Worm (Caenorhabditis elegans) whole organism, mixed stage, embryonic: ENCODE results near the gene F40G9.17.

ENCODE experiments used
- M03D4.4 ChIP-seq: sonication (generic microtip); optimal IDR thresholded peaks from 2 replicates; lab custom pipeline; 2017; ENCODE audit warnings: mild to moderate bottlenecking, missing genetic modification characterization, missing compliant biosample characterization
- bed-3 ChIP-seq: fragments of 200-800 bp; sonication (Bioruptor generic); optimal IDR thresholded peaks from 3 replicates; lab custom pipeline; 2018; ENCODE audit warnings: mild to moderate bottlenecking, missing genetic modification characterization, moderate library complexity, missing compliant biosample characterization
- blmp-1 ChIP-seq: fragments of 150-350 bp; optimal IDR thresholded peaks from 2 replicates; lab custom pipeline; 2014; ENCODE audit warnings: missing biosample characterization, missing genetic modification characterization
- ceh-39 ChIP-seq: fragments of 150-350 bp; optimal IDR thresholded peaks from 2 replicates; lab custom pipeline; 2014; ENCODE audit warnings: missing biosample characterization, missing genetic modification characterization
- ceh-43 ChIP-seq: fragments of 200-800 bp; sonication (Bioruptor generic); optimal IDR thresholded peaks from 2 replicates; lab custom pipeline; 2018; ENCODE audit warnings: mild to moderate bottlenecking, missing genetic modification characterization, moderate library complexity, missing compliant biosample characterization
- ceh-83 ChIP-seq: fragments of 200-800 bp; sonication (Bioruptor generic); optimal IDR thresholded peaks from 2 replicates; lab custom pipeline; 2018; ENCODE audit warnings: mild to moderate bottlenecking, missing genetic modification characterization, missing compliant biosample characterization
- ces-1 ChIP-seq: fragments of 150-350 bp; optimal IDR thresholded peaks from 2 replicates; lab custom pipeline; 2014; ENCODE audit warnings: missing biosample characterization, missing genetic modification reagents, missing genetic modification characterization
- cnd-1 ChIP-seq: fragments of 200-800 bp; sonication (Bioruptor generic); optimal IDR thresholded peaks from 2 replicates; lab custom pipeline; 2018; ENCODE audit warnings: mild to moderate bottlenecking, missing genetic modification characterization, missing compliant biosample characterization
- drap-1 ChIP-seq: fragments of 200-800 bp; sonication (Bioruptor generic); optimal IDR thresholded peaks from 3 replicates; lab custom pipeline; 2018; ENCODE audit warnings: mild to moderate bottlenecking, missing genetic modification characterization, missing compliant biosample characterization
- elt-3 ChIP-seq: fragments of 150-350 bp; optimal IDR thresholded peaks from 2 replicates; lab custom pipeline; 2014; ENCODE audit warnings: missing biosample characterization, missing genetic modification characterization
- flh-1 ChIP-seq: fragments of 200-800 bp; sonication (Bioruptor generic); optimal IDR thresholded peaks from 2 replicates; lab custom pipeline; 2018; ENCODE audit warnings: mild to moderate bottlenecking, missing genetic modification characterization, moderate library complexity, missing compliant biosample characterization
- ham-2 ChIP-seq: fragments of 200-800 bp; sonication (Bioruptor generic); optimal IDR thresholded peaks from 2 replicates; lab custom pipeline; 2018; ENCODE audit warnings: mild to moderate bottlenecking, missing genetic modification characterization, missing compliant biosample characterization
- hlh-1 ChIP-seq: fragments of 150-350 bp; optimal IDR thresholded peaks from 2 replicates; lab custom pipeline; 2014; ENCODE audit warnings: missing biosample characterization, missing genetic modification reagents, missing genetic modification characterization
- lin-13 ChIP-seq: fragments of 150-350 bp; optimal IDR thresholded peaks from 2 replicates; lab custom pipeline; 2014; ENCODE audit warnings: missing biosample characterization, missing genetic modification characterization
- lin-32 ChIP-seq: fragments of 200-800 bp; sonication (Bioruptor generic); optimal IDR thresholded peaks from 2 replicates; lab custom pipeline; 2018; ENCODE audit warnings: mild to moderate bottlenecking, missing genetic modification characterization, missing compliant biosample characterization
- lsy-2 ChIP-seq: fragments of 150-350 bp; optimal IDR thresholded peaks from 2 replicates; lab custom pipeline; 2014; ENCODE audit warnings: missing biosample characterization, missing genetic modification characterization
- mab-5 ChIP-seq: fragments of 150-350 bp; optimal IDR thresholded peaks from 2 replicates; lab custom pipeline; 2014; ENCODE audit warnings: missing biosample characterization, missing genetic modification characterization
- mls-2 ChIP-seq: sonication (generic microtip); optimal IDR thresholded peaks from 2 replicates; lab custom pipeline; 2016; ENCODE audit warnings: mild to moderate bottlenecking, missing genetic modification characterization, moderate library complexity, missing compliant biosample characterization
- nhr-12 ChIP-seq: fragments of 150-350 bp; optimal IDR thresholded peaks from 2 replicates; lab custom pipeline; 2014; ENCODE audit warnings: missing biosample characterization, missing genetic modification characterization
- nhr-2 ChIP-seq: fragments of 150-350 bp; optimal IDR thresholded peaks from 2 replicates; lab custom pipeline; 2014; ENCODE audit warnings: missing biosample characterization, missing genetic modification characterization
- nhr-237 ChIP-seq: fragments of 150-350 bp; optimal IDR thresholded peaks from 2 replicates; lab custom pipeline; 2014; ENCODE audit warnings: missing biosample characterization, missing genetic modification characterization
- nhr-28 ChIP-seq: fragments of 150-350 bp; optimal IDR thresholded peaks from 2 replicates; lab custom pipeline; 2014; ENCODE audit warnings: missing biosample characterization, missing genetic modification characterization
- pha-4 ChIP-seq: fragments of 150-350 bp; optimal IDR thresholded peaks from 2 replicates; lab custom pipeline; 2018; ENCODE audit warnings: missing biosample characterization, missing genetic modification reagents, missing genetic modification characterization
- sem-2 ChIP-seq: fragments of 200-800 bp; sonication (Bioruptor generic); optimal IDR thresholded peaks from 2 replicates; lab custom pipeline; 2018; ENCODE audit warnings: mild to moderate bottlenecking, missing genetic modification characterization, missing compliant biosample characterization
- snpc-4 ChIP-seq: fragments of 150-350 bp; optimal IDR thresholded peaks from 2 replicates; lab custom pipeline; 2014; ENCODE audit warnings: missing biosample characterization, missing genetic modification characterization
- tbx-8 ChIP-seq: fragments of 200-800 bp; sonication (Bioruptor generic); optimal IDR thresholded peaks from 2 replicates; lab custom pipeline; 2018; ENCODE audit warnings: mild to moderate bottlenecking, missing genetic modification characterization, moderate library complexity, missing compliant biosample characterization
- unc-39 ChIP-seq: fragments of 150-350 bp; optimal IDR thresholded peaks from 2 replicates; lab custom pipeline; 2014; ENCODE audit warnings: missing biosample characterization, missing genetic modification characterization
- unc-62 ChIP-seq: fragments of 150-350 bp; optimal IDR thresholded peaks from 2 replicates; lab custom pipeline; 2014; ENCODE audit warnings: missing biosample characterization, missing genetic modification reagents, missing genetic modification characterization
- zip-8 ChIP-seq: fragments of 150-350 bp; optimal IDR thresholded peaks from 2 replicates; lab custom pipeline; 2014; ENCODE audit warnings: missing biosample characterization, missing genetic modification characterization
- ztf-11 ChIP-seq: fragments of 150-350 bp; optimal IDR thresholded peaks from 2 replicates; lab custom pipeline; 2014; ENCODE audit warnings: missing biosample characterization, missing genetic modification characterization

Gene F40G9.17

DNA sequence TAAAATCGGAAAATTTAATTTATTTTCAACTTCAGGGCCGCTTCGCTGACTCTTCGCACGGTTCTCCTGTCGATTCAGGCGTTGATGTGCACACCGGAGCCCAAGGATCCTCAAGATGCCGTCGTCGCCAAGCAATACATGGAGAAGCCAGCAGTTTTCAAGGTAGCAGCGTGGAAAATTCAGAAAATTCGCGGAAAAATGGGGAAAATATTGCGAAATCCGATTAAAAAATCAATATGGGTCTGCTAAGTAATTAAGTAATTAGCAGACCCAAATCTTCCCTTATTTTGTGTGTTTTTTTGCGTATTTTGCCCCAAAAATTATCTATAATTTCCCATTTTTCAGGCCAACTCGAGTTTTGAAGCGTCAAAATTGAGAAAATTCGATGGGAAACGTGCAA lies 5.0 kb upstream of the F40G9.17 start:
- no peak for TF ChIP-seq ham-2
- TF ChIP-seq cnd-1 (tag; lab: Kevin White, UChicago), result no peak
- TF ChIP-seq M03D4.4 (tag; lab: Kevin White, UChicago), result no peak
- TF ChIP-seq pha-4 (tag; lab: Kevin White, UChicago), result no peak
- TF ChIP-seq flh-1 (GFP tag; lab: Kevin White, UChicago), result no peak
- no peak for TF ChIP-seq ceh-43 (GFP tag; lab: Kevin White, UChicago)
- no peak for TF ChIP-seq ztf-11 (tag; lab: Kevin White, UChicago)
- TF ChIP-seq blmp-1 (tag; lab: Kevin White, UChicago), result no peak
- no peak for TF ChIP-seq nhr-12
- TF ChIP-seq ceh-83, result no peak
- no peak for TF ChIP-seq sem-2 (GFP tag; lab: Kevin White, UChicago)
- no peak for TF ChIP-seq unc-39 (tag; lab: Kevin White, UChicago)
- TF ChIP-seq mls-2 (tag; lab: Kevin White, UChicago), result no peak
- TF ChIP-seq hlh-1 (tag; lab: Kevin White, UChicago), result no peak
- TF ChIP-seq nhr-237 (tag; lab: Kevin White, UChicago), result no peak
- TF ChIP-seq lin-32 (GFP tag; lab: Kevin White, UChicago), result no peak
- TF ChIP-seq snpc-4, result no peak

DNA sequence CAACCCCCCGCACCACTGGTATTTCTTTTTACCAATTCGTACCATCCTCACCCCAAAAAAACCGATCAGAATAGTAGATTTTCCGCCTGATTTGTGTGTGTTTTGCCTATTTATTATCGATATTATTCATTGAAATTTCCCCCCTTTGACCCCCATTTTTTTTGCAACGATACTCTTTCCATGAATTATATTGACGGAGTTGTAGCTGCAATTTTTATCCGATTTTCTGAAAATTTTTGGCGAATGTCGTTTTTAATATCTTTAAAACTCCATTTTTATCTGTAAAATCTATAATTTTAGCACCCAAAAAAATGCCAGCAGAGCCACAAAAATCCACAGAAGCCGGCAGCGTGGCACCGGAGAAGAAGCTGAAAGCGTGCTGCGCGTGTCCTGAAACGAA lies 3.6 kb upstream of the F40G9.17 start, which contains the start of gene cox-17:
Gene cox-17 (plus strand): TSS at position 301 of the 400 bp plus-strand sequence.
- TF ChIP-seq zip-8 (tag; lab: Kevin White, UChicago), result no peak
- no peak for TF ChIP-seq ces-1 (GFP tag; lab: Kevin White, UChicago)
- TF ChIP-seq unc-62, result no peak
- no peak for TF ChIP-seq blmp-1 (tag; lab: Kevin White, UChicago)
- TF ChIP-seq ztf-11 (tag; lab: Kevin White, UChicago), result no peak
- no peak for TF ChIP-seq tbx-8 (GFP tag; lab: Kevin White, UChicago)
- TF ChIP-seq drap-1 (GFP tag; lab: Kevin White, UChicago), result no peak
- no peak for TF ChIP-seq nhr-237 (tag; lab: Kevin White, UChicago)
- TF ChIP-seq hlh-1 (tag; lab: Kevin White, UChicago), result no peak
- no peak for TF ChIP-seq lin-13 (tag; lab: Kevin White, UChicago)
- no peak for TF ChIP-seq nhr-2 (tag; lab: Kevin White, UChicago)
- TF ChIP-seq ceh-39, result no peak
- TF ChIP-seq bed-3 (GFP tag; lab: Kevin White, UChicago), result no peak
- TF ChIP-seq mab-5 (tag; lab: Kevin White, UChicago), result no peak
- no peak for TF ChIP-seq lin-32 (GFP tag; lab: Kevin White, UChicago)
- TF ChIP-seq mls-2 (tag; lab: Kevin White, UChicago), result no peak
- no peak for TF ChIP-seq ceh-83
- no peak for TF ChIP-seq unc-39 (tag; lab: Kevin White, UChicago)
- no peak for TF ChIP-seq pha-4 (tag; lab: Kevin White, UChicago)

- no peak for TF ChIP-seq nhr-28 (tag; lab: Kevin White, UChicago)
- no peak for TF ChIP-seq hlh-1 (tag; lab: Kevin White, UChicago)
- TF ChIP-seq, all 35 proteins: peak for 0
These were observed 2.5 kb upstream of the F40G9.17 start, which contains the start of gene sec-20 for ce11 chrIII:191803-192202. TSS of gene sec-20 (plus strand) at chrIII:192103.

DNA sequence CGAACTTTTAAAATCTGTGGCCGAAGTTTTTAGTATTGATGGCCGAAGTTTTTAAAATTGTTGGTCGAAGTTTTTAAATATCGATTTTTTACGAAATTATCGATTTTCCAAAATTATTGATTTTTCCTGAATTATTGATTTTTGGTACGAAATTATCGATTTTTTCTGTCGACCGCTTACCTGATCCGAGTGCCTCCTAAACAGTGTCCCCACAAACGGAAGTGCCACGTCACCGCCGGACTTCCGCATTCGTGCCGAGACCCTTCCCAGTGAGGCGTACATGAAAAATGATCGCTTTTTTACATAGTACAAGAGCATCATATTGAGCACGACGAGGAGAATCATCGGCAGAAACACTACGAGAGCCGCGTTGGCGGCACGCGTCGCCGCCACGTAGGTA lies 9.7 kb downstream of the F40G9.17 start:
- no peak for TF ChIP-seq snpc-4
- no peak for TF ChIP-seq ces-1 (GFP tag; lab: Kevin White, UChicago)
- TF ChIP-seq ceh-83, result no peak
- no peak for TF ChIP-seq nhr-12
- no peak for TF ChIP-seq ham-2
- TF ChIP-seq ceh-43 (GFP tag; lab: Kevin White, UChicago), result no peak
- TF ChIP-seq bed-3 (GFP tag; lab: Kevin White, UChicago), result no peak
- no peak for TF ChIP-seq ceh-39
- TF ChIP-seq lsy-2, result no peak

DNA sequence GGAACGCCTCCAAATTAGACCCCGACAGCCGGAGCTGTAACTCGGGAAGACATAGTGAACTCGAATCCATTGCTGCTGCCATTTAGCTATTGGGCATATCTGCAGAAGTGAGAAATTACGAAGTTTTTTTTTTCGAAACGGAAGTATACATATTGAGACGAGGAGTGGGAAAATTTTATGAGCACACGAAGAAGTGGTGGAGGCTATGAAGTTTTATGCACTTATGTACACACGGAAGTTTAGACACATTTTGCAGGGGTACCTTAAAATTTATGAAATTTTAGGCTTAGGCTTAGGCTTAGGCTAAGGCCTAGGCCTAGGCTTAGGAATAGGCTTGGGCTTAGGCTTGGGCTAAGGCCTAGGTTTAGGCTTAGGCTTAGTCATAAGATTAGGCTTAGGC lies 12.8 kb downstream of the F40G9.17 start, which contains the start of gene W10C4.1:
Gene W10C4.1 (minus strand): TSS at position 101 of the 400 bp plus-strand sequence.
- TF ChIP-seq snpc-4 (no peak), elt-3 (no peak)
